Fruit fly (Drosophila melanogaster) whole organism, pupa: ENCODE results near the gene btz.
A peak's percentile ranks its signal among the peaks of the same experiment; 100 is the strongest.

Source experiments
- CG10348 ChIP-seq: fragments of 200-800 bp; sonication (Bioruptor generic); IDR thresholded peaks from 2 replicates; pipeline ENCODE4 v1.3.6; 2022; ENCODE audit warnings: missing biosample characterization, missing genetic modification characterization
- CG12605 ChIP-seq: fragments of 200-800 bp; sonication (Bioruptor generic); IDR thresholded peaks from 2 replicates; pipeline ENCODE4 v1.3.6; 2022; ENCODE audit warnings: missing biosample characterization, missing genetic modification characterization
- CG13204 ChIP-seq: fragments of 200-800 bp; sonication (Bioruptor generic); optimal IDR thresholded peaks from 2 replicates; lab custom pipeline; 2018; ENCODE audit warnings: missing biosample characterization, mild to moderate bottlenecking, missing genetic modification characterization, moderate library complexity
- CG14655 ChIP-seq: fragments of 200-800 bp; sonication (Bioruptor generic); optimal IDR thresholded peaks from 3 replicates; lab custom pipeline; 2017; ENCODE audit warnings: mild to moderate bottlenecking, missing biosample characterization, missing genetic modification reagents, missing genetic modification characterization
- CG15710 ChIP-seq: fragments of 200-800 bp; sonication (Bioruptor generic); optimal IDR thresholded peaks from 2 replicates; lab custom pipeline; 2018; ENCODE audit warnings: missing biosample characterization, mild to moderate bottlenecking, missing genetic modification characterization, moderate library complexity
- CG17806 ChIP-seq: fragments of 200-800 bp; sonication (Bioruptor generic); optimal IDR thresholded peaks from 2 replicates; lab custom pipeline; 2018; ENCODE audit warnings: missing biosample characterization, mild to moderate bottlenecking, missing genetic modification characterization, moderate library complexity
- CG32121 ChIP-seq: fragments of 200-800 bp; sonication (Bioruptor generic); IDR thresholded peaks from 2 replicates; pipeline ENCODE4 v1.3.6; 2022; ENCODE audit warnings: missing biosample characterization, missing genetic modification characterization
- CG34367 ChIP-seq: fragments of 200-800 bp; sonication (Bioruptor generic); optimal IDR thresholded peaks from 2 replicates; lab custom pipeline; 2018; ENCODE audit warnings: missing biosample characterization, mild to moderate bottlenecking, missing genetic modification characterization
- CG4496 ChIP-seq: fragments of 200-800 bp; sonication (Bioruptor generic); IDR thresholded peaks from 3 replicates; pipeline ENCODE4 v1.3.6; 2022; ENCODE audit warnings: missing biosample characterization, missing genetic modification characterization
- CG8159 ChIP-seq: fragments of 200-800 bp; sonication (Bioruptor generic); optimal IDR thresholded peaks from 3 replicates; lab custom pipeline; 2018; ENCODE audit warnings: missing biosample characterization, mild to moderate bottlenecking, missing genetic modification characterization, moderate library complexity
- CG8301 ChIP-seq: fragments of 200-800 bp; sonication (Bioruptor generic); optimal IDR thresholded peaks from 2 replicates; lab custom pipeline; 2018; ENCODE audit warnings: missing biosample characterization, mild to moderate bottlenecking, missing genetic modification characterization
- CG9948 ChIP-seq: fragments of 200-800 bp; sonication (Bioruptor generic); optimal IDR thresholded peaks from 2 replicates; lab custom pipeline; 2018; ENCODE audit warnings: missing biosample characterization, mild to moderate bottlenecking, missing genetic modification characterization, moderate library complexity
- D1 ChIP-seq: fragments of 200-800 bp; sonication (Bioruptor generic); optimal IDR thresholded peaks from 2 replicates; lab custom pipeline; 2018; ENCODE audit warnings: missing biosample characterization, mild to moderate bottlenecking, missing genetic modification characterization, moderate library complexity
- EcR ChIP-seq: fragments of 200-800 bp; sonication (Bioruptor generic); optimal IDR thresholded peaks from 3 replicates; lab custom pipeline; 2019; ENCODE audit warnings: missing biosample characterization, missing genetic modification characterization, mild to moderate bottlenecking, moderate library complexity, missing genetic modification reagents
- Ets98B ChIP-seq: fragments of 200-800 bp; sonication (Bioruptor generic); IDR thresholded peaks from 2 replicates; pipeline ENCODE4 v1.3.6; 2022; ENCODE audit warnings: missing biosample characterization, missing genetic modification characterization
- Pif1A ChIP-seq: fragments of 200-800 bp; sonication (Bioruptor generic); optimal IDR thresholded peaks from 3 replicates; lab custom pipeline; 2016; ENCODE audit warnings: missing biosample characterization, missing genetic modification characterization
- Pif1B ChIP-seq: fragments of 200-800 bp; sonication (Bioruptor generic); optimal IDR thresholded peaks from 3 replicates; lab custom pipeline; 2016; ENCODE audit warnings: missing biosample characterization, missing genetic modification characterization
- Snoo ChIP-seq: fragments of 200-800 bp; sonication (Bioruptor generic); optimal IDR thresholded peaks from 3 replicates; lab custom pipeline; 2017; ENCODE audit warnings: missing biosample characterization, mild to moderate bottlenecking, missing genetic modification characterization, inconsistent platforms
- fd96Ca ChIP-seq: fragments of 200-800 bp; sonication (Bioruptor generic); IDR thresholded peaks from 3 replicates; pipeline ENCODE4 v1.3.6; 2022; ENCODE audit warnings: missing biosample characterization, missing genetic modification characterization
- gl ChIP-seq: fragments of 200-800 bp; sonication (Bioruptor generic); optimal IDR thresholded peaks from 2 replicates; lab custom pipeline; 2018; ENCODE audit warnings: missing biosample characterization, mild to moderate bottlenecking, missing genetic modification characterization
- rn ChIP-seq: fragments of 200-800 bp; sonication (Bioruptor generic); IDR thresholded peaks from 2 replicates; pipeline ENCODE4 v1.3.6; 2022; ENCODE audit warnings: missing biosample characterization, missing genetic modification characterization

The btz gene

dm6 chr3R:27695019-27695418 lies 5.1 kb upstream of the btz start, which contains the start of gene HSPBAP1:
Gene HSPBAP1, plus strand, starts transcription at chr3R:27695235.
- TF ChIP-seq CG4496 (GFP tag; lab: Robert Waterston, UW) (0 out of 3 replicates have a peak, but pooled peaks have one; percentile 16), Pif1B (GFP tag; lab: Kevin White, UChicago) (no peak), CG13204 (GFP tag; lab: Kevin White, UChicago) (no peak), CG34367 (tag; lab: Kevin White, UChicago) (no peak)

dm6 chr3R:27699540-27700228 lies 477 bp upstream of the btz start, which contains the start of gene ALiX:
Gene ALiX, minus strand, starts transcription at chr3R:27700110.
- TF ChIP-seq Snoo (tag; lab: Kevin White, UChicago) (no peak), CG4496 (GFP tag; lab: Robert Waterston, UW) (0 out of 3 replicates have a peak, but pooled peaks have one; percentile 23)

dm6 chr3R:27706039-27706580 lies 5.9 kb downstream of the btz start:
- TF ChIP-seq CG9948 (tag; lab: Kevin White, UChicago) (no peak), CG12605 (GFP tag; lab: Robert Waterston, UW) (no peak), Ets98B (0 out of 2 replicates have a peak, but pooled peaks have one; percentile 33), CG8301 (tag; lab: Kevin White, UChicago) (peak; percentile 27), Pif1B (GFP tag; lab: Kevin White, UChicago) (no peak), Pif1A (no peak), gl (tag; lab: Kevin White, UChicago) (peak; percentile 19), fd96Ca (GFP tag; lab: Robert Waterston, UW) (peak; percentile 38; the same call in 1 of the 3 replicates)
- TF ChIP-seq, all 21 proteins: peak for 4

dm6 chr3R:27706581-27707181 lies 6.5 kb downstream of the btz start, which contains the start of the genes CROT and CG12877:
Gene CROT, minus strand, starts transcription at chr3R:27706751.
Gene CG12877, plus strand, starts transcription at chr3R:27707100.
- TF ChIP-seq gl (tag; lab: Kevin White, UChicago) (no peak), CG17806 (tag; lab: Kevin White, UChicago) (peak; percentile 67), Pif1A (peak; percentile 54), CG34367 (tag; lab: Kevin White, UChicago) (peak; percentile 73), CG12605 (GFP tag; lab: Robert Waterston, UW) (no peak), CG8301 (tag; lab: Kevin White, UChicago) (peak; percentile 47), rn (GFP tag; lab: Robert Waterston, UW) (peak; percentile 49; the same call in 1 of the 2 replicates), Pif1B (GFP tag; lab: Kevin White, UChicago) (peak; percentile 61), Ets98B (peak; percentile 87), CG13204 (GFP tag; lab: Kevin White, UChicago) (no peak), CG4496 (GFP tag; lab: Robert Waterston, UW) (peak; percentile 84), fd96Ca (GFP tag; lab: Robert Waterston, UW) (peak; percentile 82), CG8159 (tag; lab: Kevin White, UChicago) (peak; percentile 75), D1 (tag; lab: Kevin White, UChicago) (no peak), CG10348 (GFP tag; lab: Robert Waterston, UW) (no peak), Snoo (tag; lab: Kevin White, UChicago) (peak; percentile 77), CG9948 (tag; lab: Kevin White, UChicago) (peak; percentile 76), CG32121 (GFP tag; lab: Robert Waterston, UW) (peak; percentile 75), CG15710 (tag; lab: Kevin White, UChicago) (peak; percentile 79)

- no peak for TF ChIP-seq D1 (tag; lab: Kevin White, UChicago)
- peak; percentile 71 for TF ChIP-seq CG4496 (GFP tag; lab: Robert Waterston, UW)
- TF ChIP-seq CG13204 (GFP tag; lab: Kevin White, UChicago): peak; percentile 43
- no peak for TF ChIP-seq rn (GFP tag; lab: Robert Waterston, UW)
- no peak for TF ChIP-seq CG10348 (GFP tag; lab: Robert Waterston, UW)
- TF ChIP-seq Snoo (tag; lab: Kevin White, UChicago): no peak
- 0 out of 3 replicates have a peak, but pooled peaks have one; percentile 30 for TF ChIP-seq fd96Ca (GFP tag; lab: Robert Waterston, UW)
- no peak for TF ChIP-seq CG9948 (tag; lab: Kevin White, UChicago)
- no peak for TF ChIP-seq gl (tag; lab: Kevin White, UChicago)
- TF ChIP-seq CG8159 (tag; lab: Kevin White, UChicago): peak; percentile 17
- TF ChIP-seq Ets98B: 0 out of 2 replicates have a peak, but pooled peaks have one; percentile 52
- TF ChIP-seq EcR (GFP tag; lab: Kevin White, UChicago): no peak
- no peak for TF ChIP-seq Pif1A
- no peak for TF ChIP-seq CG8301 (tag; lab: Kevin White, UChicago)
- TF ChIP-seq CG34367 (tag; lab: Kevin White, UChicago): no peak
- no peak for TF ChIP-seq CG32121 (GFP tag; lab: Robert Waterston, UW)
- no peak for TF ChIP-seq CG12605 (GFP tag; lab: Robert Waterston, UW)
- TF ChIP-seq CG15710 (tag; lab: Kevin White, UChicago): no peak
- no peak for TF ChIP-seq CG14655 (GFP tag; lab: Kevin White, UChicago)
- TF ChIP-seq CG17806 (tag; lab: Kevin White, UChicago): no peak
- TF ChIP-seq Pif1B (GFP tag; lab: Kevin White, UChicago): peak; percentile 30
Observed at dm6 chr3R:27736367-27737005, 36.3 kb downstream of the btz start, which contains the start of gene Ets98B. Gene Ets98B, plus strand, starts transcription at chr3R:27736538.
